Fruit fly (Drosophila melanogaster) whole organism, prepupa: ENCODE data around the gene CG16854.

Experiments used
- CG10631 ChIP-seq: fragments of 200-800 bp; sonication (Bioruptor generic); optimal IDR thresholded peaks from 2 replicates; lab custom pipeline; 2016; ENCODE audit warnings: missing biosample characterization, missing genetic modification characterization
- CG10669 ChIP-seq: fragments of 200-800 bp; sonication (Bioruptor generic); optimal IDR thresholded peaks from 3 replicates; lab custom pipeline; 2018; ENCODE audit warnings: missing biosample characterization, mild to moderate bottlenecking, missing genetic modification characterization, moderate library complexity
- CG4318 ChIP-seq: fragments of 200-800 bp; sonication (Bioruptor generic); optimal IDR thresholded peaks from 3 replicates; lab custom pipeline; 2017; ENCODE audit warnings: missing biosample characterization, mild to moderate bottlenecking, missing genetic modification characterization
- CG6808 ChIP-seq: fragments of 200-800 bp; sonication (Bioruptor generic); optimal IDR thresholded peaks from 3 replicates; lab custom pipeline; 2017; ENCODE audit warnings: missing biosample characterization, missing genetic modification characterization, mild to moderate bottlenecking, moderate library complexity, missing genetic modification reagents
- CG9139 ChIP-seq: fragments of 200-800 bp; sonication (Bioruptor generic); optimal IDR thresholded peaks from 3 replicates; lab custom pipeline; 2017; ENCODE audit warnings: missing biosample characterization, mild to moderate bottlenecking, missing genetic modification characterization
- Lpt ChIP-seq: fragments of 200-800 bp; sonication (Bioruptor generic); optimal IDR thresholded peaks from 3 replicates; lab custom pipeline; 2016; ENCODE audit warnings: missing biosample characterization, missing genetic modification characterization
- Smox ChIP-seq: fragments of 200-800 bp; sonication (Bioruptor generic); optimal IDR thresholded peaks from 3 replicates; lab custom pipeline; 2016; ENCODE audit warnings: missing biosample characterization, missing genetic modification characterization
- topi ChIP-seq: fragments of 200-800 bp; sonication (Bioruptor generic); optimal IDR thresholded peaks from 3 replicates; lab custom pipeline; 2016; ENCODE audit warnings: missing biosample characterization, missing genetic modification characterization

DNA sequence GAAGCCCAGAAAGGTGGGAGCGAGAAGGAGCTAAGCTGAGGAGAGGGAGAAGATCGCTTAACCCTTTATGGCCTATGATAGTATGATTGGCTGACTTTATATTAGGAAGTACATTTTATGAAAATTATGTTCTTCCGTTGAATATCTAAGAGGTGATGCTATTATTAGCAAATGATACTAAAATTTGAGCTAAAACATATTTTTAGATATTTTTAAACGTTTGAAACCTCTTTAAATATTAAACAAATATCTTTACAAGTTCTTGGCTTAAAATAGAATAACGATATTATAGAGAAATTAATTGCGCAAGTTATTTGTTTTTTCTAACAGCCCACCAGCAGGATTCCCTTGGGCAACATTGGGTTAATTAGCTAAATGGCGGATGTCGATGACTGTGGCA lies 17.0 kb upstream of the CG16854 start:
- TF ChIP-seq CG4318 (GFP tag; lab: Kevin White, UChicago) (peak; percentile 17), CG6808 (GFP tag; lab: Kevin White, UChicago) (peak; percentile 85), CG9139 (GFP tag; lab: Kevin White, UChicago) (no peak), Smox (GFP tag; lab: Kevin White, UChicago) (peak; percentile 42), CG10631 (GFP tag; lab: Kevin White, UChicago) (peak; percentile 69), topi (GFP tag; lab: Kevin White, UChicago) (peak; percentile 37), Lpt (GFP tag; lab: Kevin White, UChicago) (peak; percentile 38), CG10669 (GFP tag; lab: Kevin White, UChicago) (peak; percentile 67)
